Worm (Caenorhabditis elegans) whole organism, L3 larva: ENCODE data around the gene atg-2.

Source experiments
- ceh-28 ChIP-seq: fragments of 150-350 bp; optimal IDR thresholded peaks from 2 replicates; lab custom pipeline; 2014; ENCODE audit warnings: missing biosample characterization, missing genetic modification reagents, missing genetic modification characterization
- egl-27 ChIP-seq: sonication (generic microtip); optimal IDR thresholded peaks from 4 replicates; lab custom pipeline; 2017; ENCODE audit warnings: missing biosample characterization, missing genetic modification reagents, missing genetic modification characterization
- nhr-76 ChIP-seq: fragments of 150-350 bp; sonication (generic microtip); optimal IDR thresholded peaks from 5 replicates; lab custom pipeline; 2014; ENCODE audit warnings: missing biosample characterization, missing genetic modification characterization
- tbx-2 ChIP-seq: sonication (generic microtip); optimal IDR thresholded peaks from 2 replicates; lab custom pipeline; 2016; ENCODE audit warnings: mild to moderate bottlenecking, missing genetic modification characterization, missing compliant biosample characterization
- ztf-11 ChIP-seq: fragments of 150-350 bp; optimal IDR thresholded peaks from 2 replicates; lab custom pipeline; 2014; ENCODE audit warnings: missing biosample characterization, missing genetic modification characterization
- ztf-4 ChIP-seq: fragments of 150-350 bp; optimal IDR thresholded peaks from 2 replicates; lab custom pipeline; 2014; ENCODE audit warnings: missing biosample characterization, missing genetic modification characterization

DNA sequence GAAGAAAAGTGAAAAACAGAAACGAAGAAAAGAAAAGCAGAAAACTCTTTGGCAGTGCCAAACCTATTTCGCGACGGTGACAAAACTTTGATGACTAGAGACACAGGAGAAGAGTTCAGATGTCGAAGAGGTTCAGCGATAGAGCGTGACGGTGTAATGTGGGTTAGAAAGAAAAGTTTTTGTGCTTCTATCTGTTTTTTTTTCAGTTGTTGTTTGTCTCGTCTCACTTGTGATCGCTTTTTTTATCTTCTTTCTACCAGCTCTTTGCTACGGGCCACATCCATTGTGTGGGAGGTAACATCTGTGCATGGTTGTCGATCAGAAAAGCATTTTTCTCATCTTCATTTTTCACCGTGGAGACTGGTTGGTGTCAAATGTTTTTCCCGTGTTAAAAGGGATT, 19.3 kb downstream of the atg-2 start, which contains the start of gene F41B4.1:
- TF ChIP-seq ztf-11 (tag; lab: Kevin White, UChicago) (no peak), ceh-28 (tag; lab: Kevin White, UChicago) (no peak), egl-27 (tag; lab: Kevin White, UChicago) (no peak), ztf-4 (tag; lab: Kevin White, UChicago) (no peak), tbx-2 (tag; lab: Kevin White, UChicago) (no peak), nhr-76 (no peak)
